Worm (Caenorhabditis elegans): Measurements from ENCODE around the gene clec-225.

- TF ChIP-seq cey-2 (tag; optimal IDR thresholded peaks at IDR 0.05; ENCODE audit: borderline replicate concordance, insufficient read depth) (no peak), fkh-10 (GFP tag; optimal IDR thresholded peaks at IDR 0.05) (no peak)
Measured at ce11 chrV:13163841-13164240, 29.2 kb upstream of the clec-225 start.
